Worm (Caenorhabditis elegans): Measurements from ENCODE around the gene F54B3.1.

Gene F54B3.1

ce11 chrII:10294262-10294661, 43.2 kb downstream of the F54B3.1 start:
- TF ChIP-seq him-1 (tag; optimal IDR thresholded peaks at IDR 0.05) = no peak
- no peak for TF ChIP-seq W03F9.2 (tag; optimal IDR thresholded peaks at IDR 0.05)
- no peak for TF ChIP-seq dao-5 (tag; optimal IDR thresholded peaks at IDR 0.05)

DNA sequence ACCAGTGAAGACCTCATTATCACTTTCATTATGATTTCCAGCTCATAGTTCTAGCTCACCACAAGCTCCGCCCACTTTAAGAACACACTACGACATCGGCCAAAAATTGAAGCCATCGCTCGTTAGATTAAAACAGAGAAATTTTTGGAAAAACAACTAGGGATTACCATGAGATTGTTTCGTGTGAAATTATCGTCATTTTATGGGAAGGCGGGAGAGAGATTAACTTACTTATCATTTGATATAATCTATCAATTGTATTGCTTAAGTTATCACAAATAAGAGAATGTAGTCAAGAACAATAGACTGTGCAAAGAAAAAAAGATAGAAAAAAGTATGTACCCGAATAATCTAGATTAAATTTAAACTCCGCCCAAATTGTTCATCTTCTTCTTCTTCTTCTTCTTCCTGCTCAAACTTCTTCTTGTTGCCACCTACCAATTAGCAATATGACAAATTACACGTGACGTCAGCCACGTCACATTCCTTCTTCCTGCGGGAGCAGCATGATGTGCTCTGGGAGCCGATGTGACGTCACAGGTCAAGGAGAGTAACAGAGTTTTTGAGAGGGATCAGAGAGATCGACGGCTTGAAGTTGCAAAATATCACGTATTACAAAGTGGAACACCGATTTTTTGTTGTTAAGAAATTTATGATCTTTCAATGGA, 49.1 kb downstream of the F54B3.1 start, which contains the start of gene nep-26:
TSS of gene nep-26 (minus strand) at position 51 of the 668 bp plus-strand sequence.
- TF ChIP-seq W03F9.2 (tag; optimal IDR thresholded peaks at IDR 0.05) = no peak
- TF ChIP-seq him-1 (tag; optimal IDR thresholded peaks at IDR 0.05) = no peak
- no peak for TF ChIP-seq dao-5 (tag; optimal IDR thresholded peaks at IDR 0.05)

DNA sequence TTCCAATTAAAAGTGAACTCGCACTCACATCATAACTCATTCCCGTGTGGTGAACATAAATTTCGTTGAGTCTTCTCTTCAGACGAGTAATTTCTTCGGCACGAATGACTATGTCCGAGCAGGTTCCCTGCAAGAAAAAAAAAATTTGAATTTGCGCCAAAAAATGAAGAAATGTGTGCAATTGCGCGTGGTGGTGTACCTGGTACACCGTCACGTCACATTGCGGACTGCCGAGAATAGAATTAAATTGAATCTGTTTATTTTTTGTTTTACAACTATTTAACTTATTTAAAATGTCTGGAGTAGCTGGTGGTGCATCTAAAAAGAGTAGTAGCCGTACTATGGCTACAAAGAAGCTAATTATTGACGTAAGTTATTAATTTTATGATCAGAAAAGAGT, 49.9 kb downstream of the F54B3.1 start, which contains the start of gene mdt-22:
TSS of gene mdt-22 (plus strand) at position 263 of the 400 bp plus-strand sequence.
- TF ChIP-seq dao-5 (tag; optimal IDR thresholded peaks at IDR 0.05) = no peak
- TF ChIP-seq W03F9.2 (tag; optimal IDR thresholded peaks at IDR 0.05) = peak; percentile 84
- TF ChIP-seq him-1 (tag; optimal IDR thresholded peaks at IDR 0.05) = peak; percentile 59

- TF ChIP-seq him-1 (tag; optimal IDR thresholded peaks at IDR 0.05) (no peak), dao-5 (tag; optimal IDR thresholded peaks at IDR 0.05) (no peak), W03F9.2 (tag; optimal IDR thresholded peaks at IDR 0.05) (no peak)
These were observed 51.6 kb downstream of the F54B3.1 start, which contains the start of gene clpp-1 for ce11 chrII:10302646-10303045. TSS of gene clpp-1 (minus strand) at chrII:10302842.

DNA sequence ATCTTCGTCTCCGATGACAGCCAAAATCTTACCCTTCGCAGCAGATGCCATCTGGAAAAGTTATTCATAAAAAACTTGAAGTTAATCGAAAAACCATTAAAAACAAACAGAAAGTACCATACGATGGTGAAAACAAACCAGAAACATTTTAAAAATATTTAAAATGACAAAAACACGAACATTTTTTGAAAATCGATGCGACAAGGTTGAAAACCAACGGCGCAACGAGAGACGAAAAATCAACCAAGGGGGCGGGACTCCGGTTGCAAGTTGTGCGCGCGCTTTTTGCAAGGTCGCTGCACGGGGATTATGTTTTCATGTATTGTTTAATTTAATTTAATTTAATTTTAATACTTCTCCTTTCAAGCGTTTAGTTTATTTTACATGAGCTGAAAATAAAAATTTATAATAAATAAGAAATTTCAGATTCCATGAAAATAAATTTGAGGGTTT, 52.6 kb downstream of the F54B3.1 start, which contains the start of gene vha-9:
TSS of gene vha-9 (minus strand) at position 51 of the 453 bp plus-strand sequence.
- TF ChIP-seq him-1 (tag; optimal IDR thresholded peaks at IDR 0.05) = no peak
- peak; percentile 56 for TF ChIP-seq W03F9.2 (tag; optimal IDR thresholded peaks at IDR 0.05)

ce11 chrII:10308726-10309125, 57.7 kb downstream of the F54B3.1 start, which contains the start of gene gcy-4:
TSS of gene gcy-4 (minus strand) at chrII:10308826.
- TF ChIP-seq him-1 (tag; optimal IDR thresholded peaks at IDR 0.05) (no peak), W03F9.2 (tag; optimal IDR thresholded peaks at IDR 0.05) (no peak), dao-5 (tag; optimal IDR thresholded peaks at IDR 0.05) (no peak)

- TF ChIP-seq him-1 (tag; optimal IDR thresholded peaks at IDR 0.05) = no peak
These were observed 58.3 kb downstream of the F54B3.1 start, which contains the start of gene ZK970.8 for ce11 chrII:10309337-10309736. TSS of gene ZK970.8 (plus strand) at chrII:10309637.

ce11 chrII:10311973-10312372, 60.9 kb downstream of the F54B3.1 start, which contains the start of gene srlf-34:
TSS of gene srlf-34 (plus strand) at chrII:10312293.
- TF ChIP-seq dao-5 (tag; optimal IDR thresholded peaks at IDR 0.05) = no peak
- no peak for TF ChIP-seq him-1 (tag; optimal IDR thresholded peaks at IDR 0.05)
- TF ChIP-seq W03F9.2 (tag; optimal IDR thresholded peaks at IDR 0.05) = no peak

- TF ChIP-seq W03F9.2 (tag; optimal IDR thresholded peaks at IDR 0.05) (no peak), dao-5 (tag; optimal IDR thresholded peaks at IDR 0.05) (no peak), him-1 (tag; optimal IDR thresholded peaks at IDR 0.05) (no peak)
These were observed 64.2 kb downstream of the F54B3.1 start, which contains the start of gene idpp-8 for ce11 chrII:10315252-10315651. TSS of gene idpp-8 (plus strand) at chrII:10315552.

DNA sequence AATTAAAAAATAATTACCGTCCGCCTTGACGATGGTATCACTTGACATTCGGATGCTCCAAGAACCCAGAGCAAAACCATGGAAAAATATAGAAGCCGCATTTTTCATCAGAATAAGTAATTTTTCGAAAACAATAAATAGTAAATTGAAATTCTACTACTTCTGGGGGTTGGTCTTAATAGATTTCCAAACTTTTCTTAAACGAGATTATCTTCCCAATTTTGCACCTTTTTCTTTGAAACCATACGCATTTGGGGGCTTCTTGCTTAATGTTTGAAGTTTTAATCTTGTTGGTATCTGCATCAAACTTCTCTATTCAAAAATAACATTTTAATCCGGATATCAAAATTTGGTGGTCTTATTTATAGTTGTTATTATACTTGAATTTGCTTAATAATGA, 65.1 kb downstream of the F54B3.1 start, which contains the start of gene gcy-5:
TSS of gene gcy-5 (minus strand) at position 101 of the 400 bp plus-strand sequence.
- TF ChIP-seq him-1 (tag; optimal IDR thresholded peaks at IDR 0.05) (no peak), W03F9.2 (tag; optimal IDR thresholded peaks at IDR 0.05) (no peak), dao-5 (tag; optimal IDR thresholded peaks at IDR 0.05) (no peak)

- no peak for TF ChIP-seq W03F9.2 (tag; optimal IDR thresholded peaks at IDR 0.05)
- TF ChIP-seq him-1 (tag; optimal IDR thresholded peaks at IDR 0.05) = no peak
- no peak for TF ChIP-seq dao-5 (tag; optimal IDR thresholded peaks at IDR 0.05)
These were observed 65.9 kb downstream of the F54B3.1 start, which contains the start of gene M02G9.4 for ce11 chrII:10317007-10317406. TSS of gene M02G9.4 (plus strand) at chrII:10317307.

Measured in whole organism, L4/young adult.